Worm (Caenorhabditis elegans): ENCODE data around the gene srab-6.

ce11 chrV:3185855-3186254, 34.1 kb upstream of the srab-6 start:
- TF ChIP-seq elt-2 (tag; optimal IDR thresholded peaks at IDR 0.05) (no peak), Y22D7AL.16 (tag; optimal IDR thresholded peaks at IDR 0.05) (no peak), ceh-34 (tag; optimal IDR thresholded peaks at IDR 0.05) (no peak), ama-1 (optimal IDR thresholded peaks at IDR 0.05) (no peak), fkh-10 (GFP tag; optimal IDR thresholded peaks at IDR 0.05) (no peak), eyg-1 (tag; optimal IDR thresholded peaks at IDR 0.05) (no peak), elt-4 (tag; optimal IDR thresholded peaks at IDR 0.05) (no peak)
